Worm (Caenorhabditis elegans): ENCODE results near the gene skr-16.

Gene skr-16

DNA sequence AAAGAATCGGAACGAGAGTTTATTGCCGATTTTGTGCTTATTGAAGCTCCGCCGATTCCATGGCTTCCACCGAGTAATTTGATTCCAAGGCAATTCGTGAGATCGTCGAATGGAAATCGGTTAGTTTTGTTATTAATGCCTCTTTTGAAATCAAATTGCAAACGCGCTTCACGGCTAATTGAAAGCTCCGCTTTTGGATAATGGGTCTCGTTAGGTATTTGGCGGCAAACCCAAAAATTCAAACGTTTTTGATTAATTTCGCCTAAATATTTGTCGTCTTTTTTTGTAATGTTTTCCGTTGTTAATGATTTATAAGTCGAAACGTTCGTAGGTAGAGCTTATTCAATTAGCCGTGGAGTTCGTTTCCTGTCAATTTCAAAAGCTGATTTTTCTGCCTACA lies 8.9 kb upstream of the skr-16 start:
- TF ChIP-seq efl-1 (optimal IDR thresholded peaks at IDR 0.05) (peak in 1 of 2 experiments; percentile 92), efl-1 (GFP tag; optimal IDR thresholded peaks at IDR 0.05 in 1 of 2) (no peak), sptf-1 (tag; optimal IDR thresholded peaks at IDR 0.05) (no peak)

DNA sequence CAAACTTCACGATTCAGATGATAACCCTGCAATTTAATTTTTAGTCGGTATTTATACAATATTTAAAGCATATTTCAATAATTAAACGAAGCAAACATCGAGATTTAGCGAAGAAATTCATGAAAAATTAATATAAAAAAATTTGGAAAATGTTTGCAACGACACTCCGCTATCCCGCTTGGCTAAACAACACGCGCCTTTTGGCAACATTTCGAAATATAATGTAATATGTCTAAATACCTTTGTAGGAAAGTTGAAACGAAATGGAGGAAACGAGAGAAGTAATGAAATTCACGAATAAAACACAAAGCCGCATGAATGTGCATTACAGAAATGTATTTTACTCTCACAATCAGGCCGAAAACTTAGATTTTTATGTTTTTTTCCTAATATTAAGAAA lies 2.8 kb upstream of the skr-16 start, which contains the start of gene rpc-1:
Gene rpc-1 (minus strand): TSS at position 26 of the 400 bp plus-strand sequence.
- TF ChIP-seq nhr-85 (tag) (no peak), unc-62 (GFP tag; optimal IDR thresholded peaks at IDR 0.05) (no peak), ces-1 (GFP tag; optimal IDR thresholded peaks at IDR 0.05) (no peak), lin-14 (GFP tag; optimal IDR thresholded peaks at IDR 0.05) (no peak), blmp-1 (tag; optimal IDR thresholded peaks at IDR 0.05) (peak; percentile 40), swsn-7 (tag; optimal IDR thresholded peaks at IDR 0.05) (peak; percentile 4), nhr-12 (tag; optimal IDR thresholded peaks at IDR 0.05) (no peak), zip-4 (GFP tag; optimal IDR thresholded peaks at IDR 0.05) (no peak), nhr-77 (tag; optimal IDR thresholded peaks at IDR 0.05) (no peak), pqm-1 (tag; optimal IDR thresholded peaks at IDR 0.05) (no peak), ceh-82 (tag; optimal IDR thresholded peaks at IDR 0.05) (peak; percentile 8 to 43 (median 39)), fos-1 (tag; optimal IDR thresholded peaks at IDR 0.05) (no peak), sup-37 (GFP tag; optimal IDR thresholded peaks at IDR 0.05) (no peak), aha-1 (tag; optimal IDR thresholded peaks at IDR 0.05) (no peak), lin-35 (GFP tag; optimal IDR thresholded peaks at IDR 0.05) (peak; percentile 47 to 90), ceh-8 (GFP tag; optimal IDR thresholded peaks at IDR 0.05) (no peak), hpl-2 (GFP tag; optimal IDR thresholded peaks at IDR 0.05) (no peak), lir-3 (tag; optimal IDR thresholded peaks at IDR 0.05; ENCODE audit: poor library complexity) (no peak), nhr-20 (tag; optimal IDR thresholded peaks at IDR 0.05) (peak; percentile 39), vab-15 (tag; optimal IDR thresholded peaks at IDR 0.05) (no peak), tbx-2 (tag; optimal IDR thresholded peaks at IDR 0.05) (peak; percentile 22), fkh-8 (tag; optimal IDR thresholded peaks at IDR 0.05) (no peak), nhr-90 (tag; optimal IDR thresholded peaks at IDR 0.05; ENCODE audit: poor library complexity) (peak; percentile 5), zag-1 (tag; optimal IDR thresholded peaks at IDR 0.05) (no peak), rnt-1 (tag; optimal IDR thresholded peaks at IDR 0.05) (peak; percentile 9), mdl-1 (tag; optimal IDR thresholded peaks at IDR 0.05) (no peak), F16B12.6 (tag; optimal IDR thresholded peaks at IDR 0.05) (peak; percentile 47), C04F5.9 (tag; optimal IDR thresholded peaks at IDR 0.05) (no peak), elt-2 (tag; optimal IDR thresholded peaks at IDR 0.05) (no peak), mef-2 (tag; optimal IDR thresholded peaks at IDR 0.05) (no peak), mep-1 (tag; optimal IDR thresholded peaks at IDR 0.05) (peak; percentile 59), ets-5 (GFP tag; IDR thresholded peaks at IDR 0.05) (no peak), efl-3 (GFP tag; optimal IDR thresholded peaks at IDR 0.05) (no peak), alr-1 (tag; optimal IDR thresholded peaks at IDR 0.05; ENCODE audit: borderline replicate concordance) (no peak), lsy-2 (tag; optimal IDR thresholded peaks at IDR 0.05) (peak; percentile 22 to 75), C34B4.2 (tag; optimal IDR thresholded peaks at IDR 0.05) (no peak), elt-3 (tag; optimal IDR thresholded peaks at IDR 0.05) (peak in 1 of 6 experiments; percentile 3), dpl-1 (GFP tag; optimal IDR thresholded peaks at IDR 0.05) (peak; percentile 55 to 80 (median 76)), pag-3 (tag; optimal IDR thresholded peaks at IDR 0.05; ENCODE audit: borderline replicate concordance, insufficient read depth) (no peak), snpc-4 (tag; optimal IDR thresholded peaks at IDR 0.05) (no peak), nhr-47 (tag; optimal IDR thresholded peaks at IDR 0.05) (peak; percentile 46), ama-1 (optimal IDR thresholded peaks at IDR 0.05) (no peak), aly-2 (tag; optimal IDR thresholded peaks at IDR 0.05) (no peak), tlp-1 (tag; optimal IDR thresholded peaks at IDR 0.05) (no peak), lin-15B (tag; optimal IDR thresholded peaks at IDR 0.05) (peak; percentile 42), xbp-1 (tag; optimal IDR thresholded peaks at IDR 0.05) (no peak), hlh-4 (tag; optimal IDR thresholded peaks at IDR 0.05) (no peak), nhr-71 (tag; optimal IDR thresholded peaks at IDR 0.05) (peak; percentile 42), snu-23 (GFP tag; optimal IDR thresholded peaks at IDR 0.05) (peak; percentile 30)
